Fruit fly (Drosophila melanogaster) whole organism, embryonic: ENCODE measurements around the gene CG12768.

Experiments used
- Aef1 ChIP-seq: fragments of 200-800 bp; sonication (Bioruptor generic); IDR thresholded peaks from 3 replicates; pipeline ENCODE4 v1.3.6; 2022; ENCODE audit warnings: missing biosample characterization, missing genetic modification characterization
- Bdp1 ChIP-seq: fragments of 200-800 bp; sonication (Bioruptor generic); optimal IDR thresholded peaks from 3 replicates; lab custom pipeline; 2016; ENCODE audit warnings: missing biosample characterization, missing genetic modification characterization
- BtbVII ChIP-seq: fragments of 200-800 bp; sonication (Bioruptor generic); optimal IDR thresholded peaks from 3 replicates; lab custom pipeline; 2017; ENCODE audit warnings: missing biosample characterization, mild to moderate bottlenecking, missing genetic modification characterization
- CG10209 ChIP-seq: fragments of 200-800 bp; sonication (Bioruptor generic); optimal IDR thresholded peaks from 3 replicates; lab custom pipeline; 2017; ENCODE audit warnings: missing biosample characterization, mild to moderate bottlenecking, missing genetic modification characterization, missing genetic modification reagents
- CG10366 ChIP-seq: fragments of 200-800 bp; sonication (Bioruptor generic); IDR thresholded peaks from 2 replicates; pipeline ENCODE4 v1.3.6; 2022; ENCODE audit warnings: missing biosample characterization, missing genetic modification characterization
- CG10654 ChIP-seq: fragments of 200-800 bp; sonication (Bioruptor generic); optimal IDR thresholded peaks from 2 replicates; lab custom pipeline; 2016; ENCODE audit warnings: missing biosample characterization, missing genetic modification characterization
- CG12299 ChIP-seq: fragments of 200-800 bp; sonication (Bioruptor generic); optimal IDR thresholded peaks from 2 replicates; lab custom pipeline; 2018; ENCODE audit warnings: missing biosample characterization, mild to moderate bottlenecking, missing genetic modification characterization
- CG13123 ChIP-seq: fragments of 200-800 bp; sonication (Bioruptor generic); optimal IDR thresholded peaks from 2 replicates; lab custom pipeline; 2016; ENCODE audit warnings: missing biosample characterization, missing genetic modification characterization
- CG15514 ChIP-seq: fragments of 200-800 bp; sonication (Bioruptor generic); optimal IDR thresholded peaks from 3 replicates; lab custom pipeline; 2017; ENCODE audit warnings: missing biosample characterization, missing genetic modification characterization, mild to moderate bottlenecking, moderate library complexity, missing genetic modification reagents
- CG1603 ChIP-seq: fragments of 200-800 bp; sonication (Bioruptor generic); optimal IDR thresholded peaks from 2 replicates; lab custom pipeline; 2019; ENCODE audit warnings: missing biosample characterization, mild to moderate bottlenecking, missing genetic modification characterization, moderate library complexity
- CG1792 ChIP-seq: fragments of 200-800 bp; sonication (Bioruptor generic); optimal IDR thresholded peaks from 2 replicates; lab custom pipeline; 2016; ENCODE audit warnings: missing biosample characterization, missing genetic modification characterization
- CG18262 ChIP-seq: fragments of 200-800 bp; optimal IDR thresholded peaks from 3 replicates; lab custom pipeline; 2019; ENCODE audit warnings: missing biosample characterization, mild to moderate bottlenecking, missing genetic modification characterization, moderate library complexity
- CG18619 ChIP-seq: fragments of 200-800 bp; sonication (Bioruptor generic); optimal IDR thresholded peaks from 3 replicates; lab custom pipeline; 2017; ENCODE audit warnings: missing biosample characterization, mild to moderate bottlenecking, missing genetic modification characterization
- CG3995 ChIP-seq: fragments of 200-800 bp; sonication (Bioruptor generic); optimal IDR thresholded peaks from 3 replicates; lab custom pipeline; 2016; ENCODE audit warnings: missing biosample characterization, missing genetic modification characterization
- CG4424 ChIP-seq: fragments of 200-800 bp; sonication (Bioruptor generic); optimal IDR thresholded peaks from 3 replicates; lab custom pipeline; 2016; ENCODE audit warnings: missing biosample characterization, missing genetic modification characterization
- CG6654 ChIP-seq: fragments of 200-800 bp; sonication (Bioruptor generic); optimal IDR thresholded peaks from 2 replicates; lab custom pipeline; 2017; ENCODE audit warnings: missing biosample characterization, mild to moderate bottlenecking, missing genetic modification characterization
- CG6791 ChIP-seq: fragments of 200-800 bp; sonication (Bioruptor generic); IDR thresholded peaks from 3 replicates; pipeline ENCODE4 v1.3.6; 2022; ENCODE audit warnings: missing biosample characterization, missing genetic modification characterization; ENCODE audit not compliant: partially characterized antibody
- CG7271 ChIP-seq: fragments of 200-800 bp; sonication (Bioruptor generic); optimal IDR thresholded peaks from 2 replicates; lab custom pipeline; 2018; ENCODE audit warnings: missing biosample characterization, mild to moderate bottlenecking, missing genetic modification characterization, moderate library complexity
- CG7745 ChIP-seq: fragments of 200-800 bp; sonication (Bioruptor generic); optimal IDR thresholded peaks from 2 replicates; lab custom pipeline; 2018; ENCODE audit warnings: missing biosample characterization, mild to moderate bottlenecking, missing genetic modification characterization, moderate library complexity
- CG8089 ChIP-seq: fragments of 200-800 bp; sonication (Bioruptor generic); optimal IDR thresholded peaks from 3 replicates; lab custom pipeline; 2016; ENCODE audit warnings: missing biosample characterization, missing genetic modification characterization
- CG8765 ChIP-seq: fragments of 200-800 bp; sonication (Bioruptor generic); IDR thresholded peaks from 2 replicates; pipeline ENCODE4 v1.3.6; 2022; ENCODE audit warnings: missing biosample characterization, missing genetic modification characterization
- Chrac-16 ChIP-seq: fragments of 200-800 bp; sonication (Bioruptor generic); optimal IDR thresholded peaks from 3 replicates; lab custom pipeline; 2016; ENCODE audit warnings: missing biosample characterization, missing genetic modification characterization
- Deaf1 ChIP-seq: fragments of 200-800 bp; optimal IDR thresholded peaks from 3 replicates; lab custom pipeline; 2019; ENCODE audit warnings: missing biosample characterization, mild to moderate bottlenecking, missing genetic modification characterization, moderate library complexity
- Dll ChIP-seq: fragments of 200-800 bp; sonication (Bioruptor generic); IDR thresholded peaks from 4 replicates; pipeline ENCODE4 v1.3.6; 2022; ENCODE audit warnings: missing biosample characterization, missing genetic modification characterization; ENCODE audit not compliant: partially characterized antibody
- Doc2 ChIP-seq: fragments of 200-800 bp; sonication (Bioruptor generic); IDR thresholded peaks from 2 replicates; pipeline ENCODE4 v1.3.6; 2022; ENCODE audit warnings: missing biosample characterization, missing genetic modification characterization
- Elba2 ChIP-seq: fragments of 200-800 bp; sonication (Bioruptor generic); optimal IDR thresholded peaks from 3 replicates; lab custom pipeline; 2016; ENCODE audit warnings: missing biosample characterization, missing genetic modification characterization
- Fer1 ChIP-seq: fragments of 200-800 bp; sonication (Bioruptor generic); optimal IDR thresholded peaks from 2 replicates; lab custom pipeline; 2017; ENCODE audit warnings: missing biosample characterization, mild to moderate bottlenecking, missing genetic modification characterization
- GATAe ChIP-seq: fragments of 200-800 bp; sonication (Bioruptor generic); conservative IDR thresholded peaks from 2 replicates; pipeline ENCODE4 v1.3.6; 2022; ENCODE audit warnings: missing biosample characterization, missing genetic modification characterization
- Gug ChIP-seq: fragments of 200-800 bp; sonication (Bioruptor generic); IDR thresholded peaks from 4 replicates; pipeline ENCODE4 v1.3.6; 2022; ENCODE audit warnings: missing biosample characterization, missing genetic modification characterization
- HLH54F ChIP-seq: fragments of 200-800 bp; sonication (Bioruptor generic); optimal IDR thresholded peaks from 3 replicates; lab custom pipeline; 2016; ENCODE audit warnings: missing biosample characterization, missing genetic modification characterization
- Hand ChIP-seq: fragments of 200-800 bp; sonication (Bioruptor generic); optimal IDR thresholded peaks from 2 replicates; lab custom pipeline; 2017; ENCODE audit warnings: mild to moderate bottlenecking, missing biosample characterization, missing genetic modification reagents, missing genetic modification characterization
- Hmr ChIP-seq: fragments of 200-800 bp; sonication (Bioruptor generic); optimal IDR thresholded peaks from 3 replicates; lab custom pipeline; 2017; ENCODE audit warnings: mild to moderate bottlenecking, missing biosample characterization, missing genetic modification reagents, missing genetic modification characterization
- Mad ChIP-seq: fragments of 200-800 bp; sonication (Bioruptor generic); optimal IDR thresholded peaks from 2 replicates; lab custom pipeline; 2016; ENCODE audit warnings: missing biosample characterization, missing genetic modification characterization
- PHDP ChIP-seq: fragments of 200-800 bp; sonication (Bioruptor generic); optimal IDR thresholded peaks from 3 replicates; lab custom pipeline; 2018; ENCODE audit warnings: missing biosample characterization, mild to moderate bottlenecking, missing genetic modification characterization, moderate library complexity
- ato ChIP-seq: fragments of 200-800 bp; sonication (Bioruptor generic); IDR thresholded peaks from 2 replicates; pipeline ENCODE4 v1.3.6; 2022; ENCODE audit warnings: missing biosample characterization, missing genetic modification characterization; ENCODE audit not compliant: partially characterized antibody
- br ChIP-seq: fragments of >200 bp; optimal IDR thresholded peaks from 2 replicates; lab custom pipeline; 2017
- btn ChIP-seq: fragments of 200-800 bp; sonication (Bioruptor generic); optimal IDR thresholded peaks from 2 replicates; lab custom pipeline; 2016; ENCODE audit warnings: missing biosample characterization, missing genetic modification characterization
- cg ChIP-seq: fragments of 200-800 bp; sonication (Bioruptor generic); optimal IDR thresholded peaks from 3 replicates; lab custom pipeline; 2019; ENCODE audit warnings: missing biosample characterization, mild to moderate bottlenecking, missing genetic modification characterization, moderate library complexity
- chm ChIP-seq: fragments of 200-800 bp; sonication (Bioruptor generic); IDR thresholded peaks from 2 replicates; pipeline ENCODE4 v1.3.6; 2022; ENCODE audit warnings: missing biosample characterization, missing genetic modification characterization
- h ChIP-seq: fragments of >200 bp; optimal IDR thresholded peaks from 2 replicates; lab custom pipeline; 2017
- hkb ChIP-seq, 2 experiments: fragments of 200-800 bp in 1 of 2; fragments of >200 bp in 1 of 2; sonication (Bioruptor generic) in 1 of 2; IDR thresholded peaks in 1 of 2; optimal IDR thresholded peaks in 1 of 2; 2 replicates each; pipeline versions ENCODE4 v1.3.6 to Lab custom; 2017 to 2022; ENCODE audit warnings: missing biosample characterization in 1 of 2, missing genetic modification characterization in 1 of 2
- kay ChIP-seq: fragments of 200-800 bp; sonication (Bioruptor generic); optimal IDR thresholded peaks from 2 replicates; lab custom pipeline; 2016; ENCODE audit warnings: missing biosample characterization, missing genetic modification characterization
- lov ChIP-seq, 2 experiments: fragments of 200-800 bp in 1 of 2; fragments of >200 bp in 1 of 2; sonication (Bioruptor generic) in 1 of 2; IDR thresholded peaks in 1 of 2; optimal IDR thresholded peaks in 1 of 2; 2 replicates in 1 of 2; 3 replicates in 1 of 2; pipeline versions ENCODE4 v1.3.6 to Lab custom; 2017 to 2022; ENCODE audit warnings: missing biosample characterization in 1 of 2, missing genetic modification characterization in 1 of 2
- mld ChIP-seq: fragments of 200-800 bp; sonication (Bioruptor generic); IDR thresholded peaks from 3 replicates; pipeline ENCODE4 v1.3.6; 2022; ENCODE audit warnings: missing biosample characterization, missing genetic modification characterization; ENCODE audit not compliant: partially characterized antibody
- nerfin-2 ChIP-seq: fragments of 200-800 bp; sonication (Bioruptor generic); IDR thresholded peaks from 2 replicates; pipeline ENCODE4 v1.3.6; 2022; ENCODE audit warnings: missing biosample characterization, missing genetic modification characterization; ENCODE audit not compliant: partially characterized antibody
- odd ChIP-seq: fragments of 200-800 bp; sonication (Bioruptor generic); optimal IDR thresholded peaks from 2 replicates; lab custom pipeline; 2017; ENCODE audit warnings: missing biosample characterization, mild to moderate bottlenecking, missing genetic modification characterization
- onecut ChIP-seq: fragments of 200-800 bp; sonication (Bioruptor generic); IDR thresholded peaks from 2 replicates; pipeline ENCODE4 v1.3.6; 2022; ENCODE audit warnings: missing biosample characterization, missing genetic modification characterization
- stwl ChIP-seq: fragments of 200-800 bp; sonication (Bioruptor generic); optimal IDR thresholded peaks from 3 replicates; lab custom pipeline; 2018; ENCODE audit warnings: missing biosample characterization, mild to moderate bottlenecking, missing genetic modification characterization, moderate library complexity
- sug ChIP-seq: fragments of 200-800 bp; optimal IDR thresholded peaks from 2 replicates; lab custom pipeline; 2019; ENCODE audit warnings: missing biosample characterization, mild to moderate bottlenecking, missing genetic modification characterization, moderate library complexity
- toy ChIP-seq: fragments of 200-800 bp; sonication (Bioruptor generic); IDR thresholded peaks from 2 replicates; pipeline ENCODE4 v1.3.6; 2022; ENCODE audit warnings: missing biosample characterization, missing genetic modification characterization
- twi ChIP-seq: fragments of 200-800 bp; optimal IDR thresholded peaks from 2 replicates; lab custom pipeline; 2019; ENCODE audit warnings: missing biosample characterization, mild to moderate bottlenecking, missing genetic modification characterization, moderate library complexity

Gene CG12768

DNA sequence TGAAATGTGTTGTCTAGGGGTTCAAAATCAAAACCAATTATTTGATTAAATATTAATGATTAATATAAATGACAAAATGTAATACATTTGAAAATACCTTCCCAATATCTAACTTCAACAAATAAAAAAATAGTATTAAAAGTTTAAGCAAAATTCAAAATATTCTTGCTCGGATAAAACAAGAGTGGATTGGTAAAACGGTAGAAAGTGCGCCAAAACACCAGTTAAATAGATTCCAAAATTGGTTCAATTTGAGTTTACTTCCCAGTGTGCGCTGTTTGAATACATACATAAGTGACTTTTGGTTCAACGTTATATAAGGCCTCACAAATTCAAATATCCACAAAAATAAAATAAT lies 45.3 kb upstream of the CG12768 start (continued):
- TF ChIP-seq nerfin-2 (GFP tag; lab: Robert Waterston, UW) (no peak), mld (no peak), Mad (GFP tag; lab: Kevin White, UChicago) (peak; percentile 15), Chrac-16 (peak; percentile 48), CG10209 (GFP tag; lab: Kevin White, UChicago) (peak; percentile 67), br (lab: Kevin White, UChicago) (no peak), CG8089 (GFP tag; lab: Kevin White, UChicago) (no peak), CG1603 (no peak), CG7745 (tag; lab: Kevin White, UChicago) (no peak), CG6791 (GFP tag; lab: Robert Waterston, UW) (no peak), HLH54F (GFP tag; lab: Kevin White, UChicago) (peak; percentile 3), stwl (tag; lab: Kevin White, UChicago) (no peak), Hmr (GFP tag; lab: Kevin White, UChicago) (peak; percentile 84), btn (GFP tag; lab: Kevin White, UChicago) (no peak), CG3995 (no peak), CG10366 (peak; percentile 51), CG6654 (GFP tag; lab: Kevin White, UChicago) (no peak), Dll (GFP tag; lab: Robert Waterston, UW) (no peak), sug (tag; lab: Kevin White, UChicago) (peak; percentile 34), twi (tag; lab: Kevin White, UChicago) (peak; percentile 6), CG12299 (tag; lab: Kevin White, UChicago) (peak; percentile 58), CG18262 (peak; percentile 81), CG8765 (GFP tag; lab: Robert Waterston, UW) (no peak), CG18619 (GFP tag; lab: Kevin White, UChicago) (peak; percentile 73), Hand (GFP tag; lab: Kevin White, UChicago) (peak; percentile 61), PHDP (tag; lab: Kevin White, UChicago) (peak; percentile 79), odd (GFP tag; lab: Kevin White, UChicago) (peak; percentile 77), BtbVII (GFP tag; lab: Kevin White, UChicago) (peak; percentile 60), hkb (optimal IDR thresholded peaks at IDR 0.05; lab: Kevin White, UChicago) (no peak), hkb (GFP tag; IDR thresholded peaks at IDR 0.05; lab: Robert Waterston, UW) (peak; percentile 84), GATAe (GFP tag; lab: Robert Waterston, UW) (0 out of 2 replicates have a peak, but pooled peaks have one; percentile 30), Aef1 (GFP tag; lab: Robert Waterston, UW) (peak; percentile 41; the same call in 2 of the 3 replicates), h (lab: Kevin White, UChicago) (no peak), cg (GFP tag; lab: Kevin White, UChicago) (no peak), CG10654 (GFP tag; lab: Kevin White, UChicago) (peak; percentile 43), lov (optimal IDR thresholded peaks at IDR 0.05; lab: Kevin White, UChicago) (no peak), lov (GFP tag; IDR thresholded peaks at IDR 0.05; lab: Robert Waterston, UW) (no peak), toy (GFP tag; lab: Robert Waterston, UW) (no peak), Fer1 (peak; percentile 73), kay (peak; percentile 71), ato (no peak), CG13123 (GFP tag; lab: Kevin White, UChicago) (peak; percentile 37), onecut (GFP tag; lab: Robert Waterston, UW) (no peak), CG1792 (GFP tag; lab: Kevin White, UChicago) (no peak), Elba2 (GFP tag; lab: Kevin White, UChicago) (no peak), chm (GFP tag; lab: Robert Waterston, UW) (no peak), CG7271 (tag; lab: Kevin White, UChicago) (no peak), CG15514 (peak; percentile 22), Doc2 (GFP tag; lab: Robert Waterston, UW) (no peak), Bdp1 (GFP tag; lab: Kevin White, UChicago) (no peak), Deaf1 (no peak), CG4424 (GFP tag; lab: Kevin White, UChicago) (peak; percentile 68), Gug (GFP tag; lab: Robert Waterston, UW) (peak; percentile 24; the same call in 1 of the 4 replicates)
